Worm (Caenorhabditis elegans) whole organism, L1 larva: Measurements from ENCODE around the gene slo-2.
A peak's percentile ranks its signal among the peaks of the same experiment; 100 is the strongest.

Experiments used
- C16A3.4 ChIP-seq: fragments of 150-350 bp; optimal IDR thresholded peaks from 2 replicates; lab custom pipeline; 2014; ENCODE audit warnings: missing biosample characterization, missing genetic modification characterization
- F16B12.6 ChIP-seq: fragments of 150-350 bp; optimal IDR thresholded peaks from 2 replicates; lab custom pipeline; 2014; ENCODE audit warnings: missing biosample characterization, missing genetic modification characterization
- Y116A8C.19 ChIP-seq: sonication (generic microtip); optimal IDR thresholded peaks from 2 replicates; lab custom pipeline; 2016; ENCODE audit warnings: missing compliant biosample characterization, missing genetic modification characterization, borderline replicate concordance
- alr-1 ChIP-seq: fragments of 200-800 bp; sonication (Bioruptor generic); optimal IDR thresholded peaks from 2 replicates; lab custom pipeline; 2018; ENCODE audit warnings: borderline replicate concordance, mild to moderate bottlenecking, missing genetic modification characterization, missing compliant biosample characterization
- aly-2 ChIP-seq: fragments of 150-350 bp; optimal IDR thresholded peaks from 2 replicates; lab custom pipeline; 2014; ENCODE audit warnings: missing biosample characterization, missing genetic modification characterization
- ceh-63 ChIP-seq: fragments of 200-800 bp; sonication (Bioruptor generic); optimal IDR thresholded peaks from 2 replicates; lab custom pipeline; 2018; ENCODE audit warnings: mild to moderate bottlenecking, missing genetic modification characterization, missing compliant biosample characterization
- ceh-88 ChIP-seq: fragments of 200-800 bp; sonication (Bioruptor generic); IDR thresholded peaks from 2 replicates; pipeline ENCODE4 v1.3.6; 2022; ENCODE audit warnings: missing genetic modification characterization, missing compliant biosample characterization
- dsc-1 ChIP-seq: sonication (generic microtip); optimal IDR thresholded peaks from 2 replicates; lab custom pipeline; 2016; ENCODE audit warnings: mild to moderate bottlenecking, missing genetic modification characterization, missing compliant biosample characterization
- efl-1 ChIP-seq, 4 experiments: fragments of 150-350 bp; optimal IDR thresholded peaks in 3 of 4; peaks in 1 of 4; 1 replicate in 1 of 4; 2 replicates in 3 of 4; lab custom pipeline; 2014; ENCODE audit warnings: missing biosample characterization in 2 of 4, missing genetic modification characterization in 2 of 4, missing genetic modification reagents in 2 of 4
- elt-2 ChIP-seq: sonication (generic microtip); optimal IDR thresholded peaks from 2 replicates; lab custom pipeline; 2016; ENCODE audit warnings: missing genetic modification characterization, mild to moderate bottlenecking, inconsistent platforms, missing compliant biosample characterization, missing genetic modification reagents
- elt-3 ChIP-seq, 6 experiments: fragments of 150-350 bp in 1 of 6; sonication (generic microtip); optimal IDR thresholded peaks; 2 replicates each; lab custom pipeline; 2017 to 2018; ENCODE audit warnings: missing biosample characterization in 6 of 6, missing genetic modification characterization in 6 of 6, inconsistent platforms in 1 of 6
- ets-5 ChIP-seq: fragments of 200-800 bp; sonication (Bioruptor generic); IDR thresholded peaks from 2 replicates; pipeline ENCODE4 v1.3.6; 2022; ENCODE audit warnings: missing genetic modification characterization, missing compliant biosample characterization
- fkh-4 ChIP-seq: sonication (generic microtip); optimal IDR thresholded peaks from 2 replicates; lab custom pipeline; 2016; ENCODE audit warnings: missing compliant biosample characterization, missing genetic modification characterization, borderline replicate concordance
- fkh-8 ChIP-seq: sonication (generic microtip); optimal IDR thresholded peaks from 2 replicates; lab custom pipeline; 2016; ENCODE audit warnings: mild to moderate bottlenecking, missing genetic modification characterization, missing compliant biosample characterization
- grh-1 ChIP-seq: fragments of 200-800 bp; sonication (Bioruptor generic); IDR thresholded peaks from 2 replicates; pipeline ENCODE4 v1.3.6; 2022; ENCODE audit warnings: missing genetic modification reagents, missing genetic modification characterization, missing compliant biosample characterization
- hlh-17 ChIP-seq: fragments of 200-800 bp; sonication (Bioruptor generic); optimal IDR thresholded peaks from 2 replicates; lab custom pipeline; 2018; ENCODE audit warnings: missing genetic modification characterization, mild to moderate bottlenecking, missing compliant biosample characterization, moderate library complexity, borderline replicate concordance
- hlh-4 ChIP-seq: sonication (generic microtip); optimal IDR thresholded peaks from 2 replicates; lab custom pipeline; 2016; ENCODE audit warnings: mild to moderate bottlenecking, missing genetic modification characterization, missing compliant biosample characterization
- irx-1 ChIP-seq: sonication (generic microtip); optimal IDR thresholded peaks from 2 replicates; lab custom pipeline; 2016; ENCODE audit warnings: missing genetic modification characterization, missing compliant biosample characterization
- jun-1 ChIP-seq: fragments of 150-350 bp; optimal IDR thresholded peaks from 2 replicates; lab custom pipeline; 2014; ENCODE audit warnings: missing biosample characterization, missing genetic modification reagents, missing genetic modification characterization
- lin-13 ChIP-seq: fragments of 150-350 bp; optimal IDR thresholded peaks from 2 replicates; lab custom pipeline; 2014; ENCODE audit warnings: missing biosample characterization, missing genetic modification reagents, missing genetic modification characterization
- lsy-2 ChIP-seq, 2 experiments: fragments of 150-350 bp; optimal IDR thresholded peaks; 2 replicates each; lab custom pipeline; 2014; ENCODE audit warnings: missing biosample characterization in 2 of 2, missing genetic modification characterization in 2 of 2
- mab-9 ChIP-seq: fragments of 200-800 bp; sonication (Bioruptor generic); IDR thresholded peaks from 2 replicates; pipeline ENCODE4 v1.3.6; 2022; ENCODE audit warnings: missing genetic modification reagents, missing genetic modification characterization, missing compliant biosample characterization
- mdl-1 ChIP-seq, 2 experiments: fragments of 150-350 bp; optimal IDR thresholded peaks; 2 replicates each; lab custom pipeline; 2014 to 2017; ENCODE audit warnings: missing biosample characterization in 2 of 2, missing genetic modification characterization in 2 of 2, inconsistent platforms in 1 of 2
- mef-2 ChIP-seq: fragments of 150-350 bp; optimal IDR thresholded peaks from 2 replicates; lab custom pipeline; 2014; ENCODE audit warnings: missing biosample characterization, missing genetic modification characterization
- mep-1 ChIP-seq: fragments of 150-350 bp; optimal IDR thresholded peaks from 2 replicates; lab custom pipeline; 2014; ENCODE audit warnings: missing biosample characterization, missing genetic modification characterization
- nhr-11 ChIP-seq: fragments of 150-350 bp; optimal IDR thresholded peaks from 2 replicates; lab custom pipeline; 2014; ENCODE audit warnings: missing biosample characterization, missing genetic modification characterization
- nhr-12 ChIP-seq: sonication (generic microtip); optimal IDR thresholded peaks from 2 replicates; lab custom pipeline; 2017; ENCODE audit warnings: missing biosample characterization, missing genetic modification characterization
- nhr-20 ChIP-seq: sonication (generic microtip); optimal IDR thresholded peaks from 2 replicates; lab custom pipeline; 2016; ENCODE audit warnings: mild to moderate bottlenecking, missing genetic modification characterization, missing compliant biosample characterization
- nhr-71 ChIP-seq: sonication (generic microtip); optimal IDR thresholded peaks from 2 replicates; lab custom pipeline; 2016; ENCODE audit warnings: mild to moderate bottlenecking, missing genetic modification characterization, moderate library complexity, missing compliant biosample characterization
- nhr-76 ChIP-seq: sonication (generic microtip); optimal IDR thresholded peaks from 2 replicates; lab custom pipeline; 2017; ENCODE audit warnings: missing biosample characterization, missing genetic modification characterization
- nhr-85 ChIP-seq: sonication (generic microtip); peaks from one replicate; lab custom pipeline; 2016; ENCODE audit warnings: missing genetic modification characterization, inconsistent platforms, missing compliant biosample characterization
- pax-3 ChIP-seq: fragments of 200-800 bp; sonication (Bioruptor generic); optimal IDR thresholded peaks from 2 replicates; lab custom pipeline; 2018; ENCODE audit warnings: mild to moderate bottlenecking, missing genetic modification characterization, moderate library complexity, missing compliant biosample characterization
- pqm-1 ChIP-seq: sonication (generic microtip); optimal IDR thresholded peaks from 3 replicates; lab custom pipeline; 2017; ENCODE audit warnings: missing biosample characterization, missing genetic modification characterization
- rnt-1 ChIP-seq: sonication (generic microtip); optimal IDR thresholded peaks from 2 replicates; lab custom pipeline; 2016; ENCODE audit warnings: mild to moderate bottlenecking, missing genetic modification characterization, moderate library complexity, missing compliant biosample characterization
- snu-23 ChIP-seq: sonication (generic microtip); optimal IDR thresholded peaks from 2 replicates; lab custom pipeline; 2016; ENCODE audit warnings: missing genetic modification characterization, missing compliant biosample characterization
- sox-4 ChIP-seq: sonication (generic microtip); optimal IDR thresholded peaks from 2 replicates; lab custom pipeline; 2016; ENCODE audit warnings: missing genetic modification characterization, missing compliant biosample characterization
- sup-37 ChIP-seq: fragments of 200-800 bp; sonication (Bioruptor generic); optimal IDR thresholded peaks from 2 replicates; lab custom pipeline; 2018; ENCODE audit warnings: mild to moderate bottlenecking, missing genetic modification characterization, missing compliant biosample characterization
- tbx-2 ChIP-seq: sonication (generic microtip); optimal IDR thresholded peaks from 2 replicates; lab custom pipeline; 2016; ENCODE audit warnings: missing genetic modification characterization, missing compliant biosample characterization
- tlp-1 ChIP-seq: fragments of 150-350 bp; optimal IDR thresholded peaks from 2 replicates; lab custom pipeline; 2014; ENCODE audit warnings: missing biosample characterization, missing genetic modification characterization
- unc-30 ChIP-seq: sonication (generic microtip); optimal IDR thresholded peaks from 2 replicates; lab custom pipeline; 2017; ENCODE audit warnings: missing biosample characterization, missing genetic modification characterization
- vab-15 ChIP-seq: sonication (generic microtip); optimal IDR thresholded peaks from 2 replicates; lab custom pipeline; 2017; ENCODE audit warnings: missing genotype, mild to moderate bottlenecking, missing genetic modification characterization, missing compliant biosample characterization
- zag-1 ChIP-seq: fragments of 150-350 bp; optimal IDR thresholded peaks from 2 replicates; lab custom pipeline; 2014; ENCODE audit warnings: missing biosample characterization, missing genetic modification characterization

slo-2 gene

ce11 chrX:11414837-11415550 is 9.3 kb upstream of the slo-2 start, which contains the start of gene pek-1 (continued):
- TF ChIP-seq grh-1 = 0 out of 2 replicates have a peak, but pooled peaks have one; percentile 12
- TF ChIP-seq tbx-2 = peak; percentile 55
- no peak for TF ChIP-seq nhr-76 (tag; lab: Kevin White, UChicago)
- peak in 1 of 6 experiments; percentile 9 for TF ChIP-seq elt-3 (tag; optimal IDR thresholded peaks at IDR 0.05; lab: Kevin White, UChicago)
- TF ChIP-seq pqm-1 (tag; lab: Kevin White, UChicago) = no peak
- TF ChIP-seq irx-1 (tag; lab: Kevin White, UChicago) = peak; percentile 52
- peak; percentile 78 for TF ChIP-seq nhr-20 (tag; lab: Kevin White, UChicago)
- no peak for TF ChIP-seq aly-2 (tag; lab: Kevin White, UChicago)
- peak; percentile 10 for TF ChIP-seq C16A3.4 (tag; lab: Kevin White, UChicago)
- no peak for TF ChIP-seq vab-15 (tag; lab: Kevin White, UChicago)
- peak; percentile 19 for TF ChIP-seq sup-37 (GFP tag; lab: Kevin White, UChicago)
- TF ChIP-seq zag-1 (tag; lab: Kevin White, UChicago) = no peak
- TF ChIP-seq tlp-1 (tag; lab: Kevin White, UChicago) = no peak
- TF ChIP-seq rnt-1 (tag; lab: Kevin White, UChicago) = peak; percentile 75
- no peak for TF ChIP-seq ceh-63
- TF ChIP-seq efl-1 (optimal IDR thresholded peaks at IDR 0.05; lab: Kevin White, UChicago) = peak; percentile 5 to 12
- peak; percentile 4 to 95 for TF ChIP-seq efl-1 (GFP tag; optimal IDR thresholded peaks at IDR 0.05 in 1 of 2; lab: Kevin White, UChicago)
- no peak for TF ChIP-seq fkh-8 (tag; lab: Kevin White, UChicago)
- TF ChIP-seq mdl-1 (tag; optimal IDR thresholded peaks at IDR 0.05; lab: Kevin White, UChicago) = peak in 1 of 2 experiments; percentile 91
- TF ChIP-seq pax-3 = no peak
- peak; percentile 18 for TF ChIP-seq nhr-11 (tag; lab: Kevin White, UChicago)
- peak; percentile 13 for TF ChIP-seq jun-1 (tag; lab: Kevin White, UChicago)
- no peak for TF ChIP-seq mab-9 (GFP tag; lab: Robert Waterston, UW)
- TF ChIP-seq Y116A8C.19 (tag; lab: Kevin White, UChicago) = no peak
- TF ChIP-seq sox-4 (tag; lab: Kevin White, UChicago) = no peak
- TF ChIP-seq dsc-1 (tag; lab: Kevin White, UChicago) = peak; percentile 24
- TF ChIP-seq fkh-4 (tag; lab: Kevin White, UChicago) = no peak
- TF ChIP-seq lin-13 (GFP tag; lab: Kevin White, UChicago) = peak; percentile 29
- no peak for TF ChIP-seq hlh-4 (tag; lab: Kevin White, UChicago)
- TF ChIP-seq F16B12.6 = peak; percentile 77
- TF ChIP-seq snu-23 (GFP tag; lab: Kevin White, UChicago) = peak; percentile 70
- TF ChIP-seq ceh-88 = no peak
- TF ChIP-seq nhr-85 = peak; percentile 86
- TF ChIP-seq mep-1 (tag; lab: Kevin White, UChicago) = peak; percentile 70
- TF ChIP-seq, all 84 proteins: peak for 39

ce11 chrX:11411675-11412074 is 5.9 kb upstream of the slo-2 start:
- TF ChIP-seq snu-23 (GFP tag; lab: Kevin White, UChicago) = no peak
- TF ChIP-seq C16A3.4 (tag; lab: Kevin White, UChicago) = no peak
- no peak for TF ChIP-seq unc-30
- TF ChIP-seq nhr-71 (tag; lab: Kevin White, UChicago) = no peak
- TF ChIP-seq nhr-12 (tag; lab: Kevin White, UChicago) = no peak
- no peak for TF ChIP-seq irx-1 (tag; lab: Kevin White, UChicago)
- TF ChIP-seq lsy-2 (tag; optimal IDR thresholded peaks at IDR 0.05; lab: Kevin White, UChicago) = no peak
- TF ChIP-seq alr-1 (tag; lab: Kevin White, UChicago) = no peak
- TF ChIP-seq mab-9 (GFP tag; lab: Robert Waterston, UW) = no peak
- TF ChIP-seq grh-1 = no peak
- no peak for TF ChIP-seq elt-2 (tag; lab: Kevin White, UChicago)
- no peak for TF ChIP-seq ceh-88
- TF ChIP-seq mef-2 (tag; lab: Kevin White, UChicago) = no peak
- TF ChIP-seq ets-5 (GFP tag; lab: Robert Waterston, UW) = no peak
- no peak for TF ChIP-seq vab-15 (tag; lab: Kevin White, UChicago)
- TF ChIP-seq hlh-17 (GFP tag; lab: Kevin White, UChicago) = no peak
